Fruit fly (Drosophila melanogaster) whole organism, embryonic: ENCODE data around the gene CG12951.

Experiments
- Bdp1 ChIP-seq: fragments of 200-800 bp; sonication (Bioruptor generic); optimal IDR thresholded peaks from 3 replicates; lab custom pipeline; 2016; ENCODE audit warnings: missing biosample characterization, missing genetic modification characterization
- CG11695 ChIP-seq: fragments of 200-800 bp; sonication (Bioruptor generic); IDR thresholded peaks from 3 replicates; pipeline ENCODE4 v1.3.6; 2022; ENCODE audit warnings: missing biosample characterization, missing genetic modification characterization
- CG17186 ChIP-seq: fragments of 200-800 bp; sonication (Bioruptor generic); optimal IDR thresholded peaks from 3 replicates; lab custom pipeline; 2017; ENCODE audit warnings: missing biosample characterization, missing genetic modification reagents, missing genetic modification characterization
- CG17385 ChIP-seq: fragments of 200-800 bp; sonication (Bioruptor generic); optimal IDR thresholded peaks from 3 replicates; lab custom pipeline; 2018; ENCODE audit warnings: missing biosample characterization, mild to moderate bottlenecking, missing genetic modification characterization
- CG18764 ChIP-seq: fragments of 200-800 bp; sonication (Bioruptor generic); optimal IDR thresholded peaks from 3 replicates; lab custom pipeline; 2016; ENCODE audit warnings: missing biosample characterization, missing genetic modification characterization
- CG2712 ChIP-seq: fragments of 200-800 bp; optimal IDR thresholded peaks from 3 replicates; lab custom pipeline; 2019; ENCODE audit warnings: missing biosample characterization, mild to moderate bottlenecking, missing genetic modification characterization, moderate library complexity
- CG31441 ChIP-seq: fragments of 200-800 bp; sonication (Bioruptor generic); IDR thresholded peaks from 2 replicates; pipeline ENCODE4 v1.3.6; 2022; ENCODE audit warnings: missing biosample characterization, missing genetic modification characterization
- CG3163 ChIP-seq: fragments of 200-800 bp; sonication (Bioruptor generic); optimal IDR thresholded peaks from 3 replicates; lab custom pipeline; 2016; ENCODE audit warnings: missing biosample characterization, missing genetic modification characterization
- CG7556 ChIP-seq: fragments of 200-800 bp; sonication (Bioruptor generic); optimal IDR thresholded peaks from 2 replicates; lab custom pipeline; 2017; ENCODE audit warnings: missing biosample characterization, mild to moderate bottlenecking, missing genetic modification characterization
- CG7928 ChIP-seq: fragments of 200-800 bp; sonication (Bioruptor generic); optimal IDR thresholded peaks from 2 replicates; lab custom pipeline; 2017; ENCODE audit warnings: missing biosample characterization, mild to moderate bottlenecking, missing genetic modification characterization
- CG8290 ChIP-seq, 3 experiments: fragments of 200-800 bp; sonication (Bioruptor generic); optimal IDR thresholded peaks; 2 replicates each; lab custom pipeline; 2016 to 2019; ENCODE audit warnings: missing biosample characterization in 3 of 3, missing genetic modification characterization in 3 of 3, mild to moderate bottlenecking in 2 of 3, moderate library complexity in 1 of 3
- CG8944 ChIP-seq: fragments of 200-800 bp; sonication (Bioruptor generic); optimal IDR thresholded peaks from 3 replicates; lab custom pipeline; 2016; ENCODE audit warnings: missing biosample characterization, missing genetic modification characterization
- CG9727 ChIP-seq: fragments of 200-800 bp; sonication (Bioruptor generic); optimal IDR thresholded peaks from 3 replicates; lab custom pipeline; 2017; ENCODE audit warnings: missing biosample characterization, mild to moderate bottlenecking, missing genetic modification characterization
- CG9797 ChIP-seq: fragments of 200-800 bp; sonication (Bioruptor generic); optimal IDR thresholded peaks from 3 replicates; lab custom pipeline; 2018; ENCODE audit warnings: missing biosample characterization, mild to moderate bottlenecking, missing genetic modification characterization
- Camta ChIP-seq: fragments of 200-800 bp; sonication (Bioruptor generic); optimal IDR thresholded peaks from 2 replicates; lab custom pipeline; 2016; ENCODE audit warnings: missing biosample characterization, missing genetic modification characterization
- Dad ChIP-seq: fragments of 200-800 bp; sonication (Bioruptor generic); optimal IDR thresholded peaks from 3 replicates; lab custom pipeline; 2016; ENCODE audit warnings: missing biosample characterization, missing genetic modification characterization
- Dip3 ChIP-seq: fragments of 200-800 bp; sonication (Bioruptor generic); optimal IDR thresholded peaks from 3 replicates; lab custom pipeline; 2016; ENCODE audit warnings: missing biosample characterization, missing genetic modification characterization
- Doc2 ChIP-seq: fragments of 200-800 bp; sonication (Bioruptor generic); IDR thresholded peaks from 2 replicates; pipeline ENCODE4 v1.3.6; 2022; ENCODE audit warnings: missing biosample characterization, missing genetic modification characterization
- Drgx ChIP-seq: fragments of 200-800 bp; sonication (Bioruptor generic); IDR thresholded peaks from 2 replicates; pipeline ENCODE4 v1.3.6; 2022; ENCODE audit warnings: missing biosample characterization, missing genetic modification characterization
- Hr3 ChIP-seq: fragments of 200-800 bp; sonication (Bioruptor generic); optimal IDR thresholded peaks from 3 replicates; lab custom pipeline; 2016; ENCODE audit warnings: missing biosample characterization, missing genetic modification characterization
- Hr51 ChIP-seq, 2 experiments: fragments of 200-800 bp; sonication (Bioruptor generic); optimal IDR thresholded peaks; 2 replicates in 1 of 2; 3 replicates in 1 of 2; lab custom pipeline; 2016 to 2018; ENCODE audit warnings: missing biosample characterization in 2 of 2, missing genetic modification characterization in 2 of 2, mild to moderate bottlenecking in 1 of 2, moderate library complexity in 1 of 2
- Neu2 ChIP-seq: fragments of 200-800 bp; sonication (Bioruptor generic); optimal IDR thresholded peaks from 3 replicates; lab custom pipeline; 2016; ENCODE audit warnings: missing biosample characterization, missing genetic modification characterization, borderline replicate concordance
- Ravus ChIP-seq: fragments of 200-800 bp; sonication (Bioruptor generic); IDR thresholded peaks from 2 replicates; pipeline ENCODE4 v1.3.6; 2022; ENCODE audit warnings: missing biosample characterization, missing genetic modification characterization
- Usf ChIP-seq: fragments of 200-800 bp; sonication (Bioruptor generic); optimal IDR thresholded peaks from 2 replicates; lab custom pipeline; 2017; ENCODE audit warnings: missing genotype, missing biosample characterization, missing genetic modification characterization
- Xrp1 ChIP-seq: fragments of 200-800 bp; sonication (Bioruptor generic); IDR thresholded peaks from 2 replicates; pipeline ENCODE4 v1.3.6; 2022; ENCODE audit warnings: missing biosample characterization, missing genetic modification characterization
- ci ChIP-seq: fragments of 200-800 bp; sonication (Bioruptor generic); IDR thresholded peaks from 3 replicates; pipeline ENCODE4 v1.3.6; 2022; ENCODE audit warnings: missing biosample characterization, missing genetic modification characterization
- croc ChIP-seq: fragments of 200-800 bp; sonication (Bioruptor generic); conservative IDR thresholded peaks from 3 replicates; pipeline ENCODE4 v1.3.6; 2022; ENCODE audit warnings: missing biosample characterization, missing genetic modification characterization
- da ChIP-seq: fragments of 200-800 bp; sonication (Bioruptor generic); optimal IDR thresholded peaks from 2 replicates; lab custom pipeline; 2016; ENCODE audit warnings: missing biosample characterization, missing genetic modification characterization
- dysf ChIP-seq: fragments of 200-800 bp; sonication (Bioruptor generic); IDR thresholded peaks from 3 replicates; pipeline ENCODE4 v1.3.6; 2022; ENCODE audit warnings: missing biosample characterization, missing genetic modification characterization
- esg ChIP-seq: fragments of 200-800 bp; sonication (Bioruptor generic); conservative IDR thresholded peaks from 2 replicates; pipeline ENCODE4 v1.3.6; 2022; ENCODE audit warnings: missing biosample characterization, missing genetic modification characterization
- gem ChIP-seq: fragments of 200-800 bp; sonication (Bioruptor generic); optimal IDR thresholded peaks from 2 replicates; lab custom pipeline; 2019; ENCODE audit warnings: missing biosample characterization, mild to moderate bottlenecking, missing genetic modification characterization, moderate library complexity
- grau ChIP-seq: fragments of 200-800 bp; optimal IDR thresholded peaks from 3 replicates; lab custom pipeline; 2019; ENCODE audit warnings: missing biosample characterization, mild to moderate bottlenecking, missing genetic modification characterization, moderate library complexity
- gsb-n ChIP-seq: fragments of 200-800 bp; sonication (Bioruptor generic); optimal IDR thresholded peaks from 3 replicates; lab custom pipeline; 2018; ENCODE audit warnings: missing biosample characterization, mild to moderate bottlenecking, missing genetic modification characterization
- hb ChIP-seq: fragments of 200-800 bp; sonication (Bioruptor generic); IDR thresholded peaks from 3 replicates; pipeline ENCODE4 v1.3.6; 2022; ENCODE audit warnings: missing biosample characterization, missing genetic modification characterization; ENCODE audit not compliant: partially characterized antibody
- lab ChIP-seq: fragments of 200-800 bp; sonication (Bioruptor generic); optimal IDR thresholded peaks from 3 replicates; lab custom pipeline; 2017; ENCODE audit warnings: missing biosample characterization, missing genetic modification characterization, mild to moderate bottlenecking, moderate library complexity, missing genetic modification reagents
- mam ChIP-seq: fragments of 200-800 bp; sonication (Bioruptor generic); optimal IDR thresholded peaks from 3 replicates; lab custom pipeline; 2016; ENCODE audit warnings: missing biosample characterization, missing genetic modification characterization
- pnt ChIP-seq: fragments of 200-800 bp; sonication (Bioruptor generic); optimal IDR thresholded peaks from 3 replicates; lab custom pipeline; 2016; ENCODE audit warnings: missing biosample characterization, missing genetic modification characterization
- pros ChIP-seq: fragments of 200-800 bp; sonication (Bioruptor generic); optimal IDR thresholded peaks from 3 replicates; lab custom pipeline; 2019; ENCODE audit warnings: missing biosample characterization, mild to moderate bottlenecking, missing genetic modification characterization, moderate library complexity
- pum ChIP-seq: fragments of 200-800 bp; sonication (Bioruptor generic); optimal IDR thresholded peaks from 2 replicates; lab custom pipeline; 2016; ENCODE audit warnings: missing biosample characterization, missing genetic modification characterization
- sens ChIP-seq: fragments of 200-800 bp; sonication (Bioruptor generic); peaks from one replicate; lab custom pipeline; 2016; ENCODE audit warnings: missing biosample characterization, missing genetic modification characterization
- slbo ChIP-seq: fragments of 200-800 bp; sonication (Bioruptor generic); IDR thresholded peaks from 2 replicates; pipeline ENCODE4 v1.3.6; 2022; ENCODE audit warnings: missing biosample characterization, missing genetic modification characterization
- slou ChIP-seq: fragments of 200-800 bp; sonication (Bioruptor generic); optimal IDR thresholded peaks from 3 replicates; lab custom pipeline; 2016; ENCODE audit warnings: missing biosample characterization, missing genetic modification characterization
- twi ChIP-seq: fragments of 200-800 bp; optimal IDR thresholded peaks from 2 replicates; lab custom pipeline; 2019; ENCODE audit warnings: missing biosample characterization, mild to moderate bottlenecking, missing genetic modification characterization, moderate library complexity

The CG12951 gene

DNA sequence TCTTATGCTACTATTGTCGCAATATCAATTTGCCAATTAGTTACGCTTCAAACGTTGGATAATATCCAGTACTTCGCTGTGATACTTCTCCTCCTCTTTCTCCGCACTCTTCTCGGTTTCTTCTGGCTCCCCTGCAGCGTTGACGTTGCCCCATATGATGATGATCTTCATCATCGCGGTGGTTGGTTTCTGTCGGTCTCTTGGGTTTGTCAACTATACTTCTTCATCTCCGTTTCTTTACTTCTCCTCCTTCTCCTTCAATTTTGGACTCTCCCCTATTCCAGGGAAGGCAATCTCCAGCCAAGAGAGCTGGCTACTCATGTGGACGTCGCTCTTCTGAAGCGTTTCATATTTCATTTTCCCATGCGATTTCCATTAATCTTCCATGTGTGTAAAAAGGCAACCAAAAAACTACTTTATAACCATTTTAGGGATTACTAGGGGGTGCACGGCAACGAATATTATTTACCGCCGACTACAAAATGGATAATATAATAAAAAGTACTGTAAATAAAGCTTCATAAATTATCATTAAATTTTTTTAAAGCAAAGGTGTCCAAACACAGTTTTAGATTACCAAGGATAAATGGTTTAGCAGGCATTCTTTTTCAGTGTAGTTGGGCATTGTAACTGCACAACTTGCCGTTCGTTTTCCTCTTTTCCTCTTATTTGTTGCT is 17.7 kb upstream of the CG12951 start (continued):
- TF ChIP-seq CG9727 (GFP tag; lab: Kevin White, UChicago) (peak; percentile 67), CG9797 (GFP tag; lab: Kevin White, UChicago) (no peak), CG7556 (no peak), CG2712 (peak; percentile 29), twi (peak; percentile 84), Doc2 (GFP tag; lab: Robert Waterston, UW) (no peak), Neu2 (no peak), ci (GFP tag; lab: Robert Waterston, UW) (0 out of 3 replicates have a peak, but pooled peaks have one; percentile 13), pnt (GFP tag; lab: Kevin White, UChicago) (no peak), Camta (GFP tag; lab: Kevin White, UChicago) (no peak), hb (GFP tag; lab: Robert Waterston, UW) (no peak), Ravus (GFP tag; lab: Robert Waterston, UW) (no peak)

- TF ChIP-seq Xrp1 (GFP tag; lab: Robert Waterston, UW) (peak; percentile 20; the same call in 1 of the 2 replicates), Usf (GFP tag; lab: Kevin White, UChicago) (no peak), croc (GFP tag; lab: Robert Waterston, UW) (no peak), CG17186 (GFP tag; lab: Kevin White, UChicago) (no peak), CG8290 (GFP tag; optimal IDR thresholded peaks at IDR 0.05; lab: Kevin White, UChicago) (no peak), CG8290 (tag; optimal IDR thresholded peaks at IDR 0.05; lab: Kevin White, UChicago) (no peak), dysf (GFP tag; lab: Robert Waterston, UW) (0 out of 3 replicates have a peak, but pooled peaks have one; percentile 8), slbo (no peak), pros (GFP tag; lab: Kevin White, UChicago) (no peak), CG31441 (GFP tag; lab: Robert Waterston, UW) (no peak), Drgx (GFP tag; lab: Robert Waterston, UW) (peak; percentile 22; the same call in 1 of the 2 replicates), CG3163 (GFP tag; lab: Kevin White, UChicago) (no peak), Dad (GFP tag; lab: Kevin White, UChicago) (no peak), CG7928 (GFP tag; lab: Kevin White, UChicago) (no peak), Bdp1 (GFP tag; lab: Kevin White, UChicago) (no peak), da (GFP tag; lab: Kevin White, UChicago) (no peak), mam (GFP tag; lab: Kevin White, UChicago) (no peak), CG11695 (GFP tag; lab: Robert Waterston, UW) (0 out of 3 replicates have a peak, but pooled peaks have one; percentile 14), CG18764 (no peak), Dip3 (GFP tag; lab: Kevin White, UChicago) (no peak), gem (tag; lab: Kevin White, UChicago) (peak; percentile 5), Hr51 (GFP tag; optimal IDR thresholded peaks at IDR 0.05; lab: Kevin White, UChicago) (no peak), grau (tag; lab: Kevin White, UChicago) (peak; percentile 70), CG8944 (GFP tag; lab: Kevin White, UChicago) (no peak), Hr3 (GFP tag; lab: Kevin White, UChicago) (no peak), esg (GFP tag; lab: Robert Waterston, UW) (no peak), gsb-n (tag; lab: Kevin White, UChicago) (no peak), CG17385 (GFP tag; lab: Kevin White, UChicago) (no peak), sens (GFP tag; lab: Kevin White, UChicago) (peak; percentile 64), pum (GFP tag; lab: Kevin White, UChicago) (no peak), slou (no peak), lab (no peak)
Measured at dm6 chr3R:9346539-9346938, 16.4 kb upstream of the CG12951 start.
